Fruit fly (Drosophila melanogaster) S2 (cell line): Measurements from ENCODE around the gene CG9926.

Experiments
- CG8478 ChIP-seq: fragments of >200 bp; optimal IDR thresholded peaks from 2 replicates; lab custom pipeline; 2018
- CTCF ChIP-seq, 2 experiments: fragments of >200 bp; optimal IDR thresholded peaks; 2 replicates each; lab custom pipeline; 2018

DNA sequence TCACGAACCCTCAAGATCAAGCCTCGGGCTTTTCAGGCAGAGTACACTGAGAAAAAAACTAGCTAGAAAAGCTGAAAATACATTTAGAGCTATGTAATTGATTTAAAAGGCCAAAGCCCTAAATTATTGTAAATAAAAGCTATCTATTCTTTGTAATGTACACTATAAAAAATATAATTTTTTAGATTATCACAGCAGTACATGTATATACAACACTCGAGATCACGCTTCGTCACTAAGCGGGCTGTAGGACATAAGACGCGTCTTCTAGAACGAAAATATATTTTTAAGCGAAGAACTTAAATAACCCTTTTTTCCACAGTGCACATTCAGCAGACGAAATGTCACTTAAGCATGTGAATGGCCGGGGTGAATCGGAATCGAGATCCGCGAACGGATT, 9.5 kb downstream of the CG9926 start:
- TF ChIP-seq CTCF (optimal IDR thresholded peaks at IDR 0.05; lab: Kevin White, UChicago) = no peak
- TF ChIP-seq CG8478 (lab: Kevin White, UChicago) = no peak
